Worm (Caenorhabditis elegans) whole organism, L4 larva: ENCODE measurements around the gene C25F9.4.

Experiments
- F44E2.7 ChIP-seq: fragments of 200-800 bp; sonication (Bioruptor generic); IDR thresholded peaks from 2 replicates; pipeline ENCODE4 v2.1.2; 2022; ENCODE audit warnings: missing genetic modification characterization, missing compliant biosample characterization
- F49E8.2 ChIP-seq: sonication (generic microtip); optimal IDR thresholded peaks from 2 replicates; lab custom pipeline; 2016; ENCODE audit warnings: missing compliant biosample characterization, mild to moderate bottlenecking, missing genetic modification characterization, borderline replicate concordance
- R02D3.7 ChIP-seq: fragments of 150-350 bp; sonication (generic microtip); optimal IDR thresholded peaks from 3 replicates; lab custom pipeline; 2014; ENCODE audit warnings: missing biosample characterization, missing genetic modification characterization
- Y5F2A.4 ChIP-seq: fragments of 200-800 bp; sonication (Bioruptor generic); optimal IDR thresholded peaks from 2 replicates; lab custom pipeline; 2018; ENCODE audit warnings: mild to moderate bottlenecking, missing genetic modification characterization, missing compliant biosample characterization
- ZK546.5 ChIP-seq, 2 experiments: sonication (generic microtip); optimal IDR thresholded peaks; 2 replicates each; lab custom pipeline; 2017; ENCODE audit warnings: missing biosample characterization in 2 of 2, missing genetic modification characterization in 2 of 2
- ceh-28 ChIP-seq: fragments of 150-350 bp; optimal IDR thresholded peaks from 2 replicates; lab custom pipeline; 2014; ENCODE audit warnings: missing biosample characterization, missing genetic modification reagents, missing genetic modification characterization
- ceh-32 ChIP-seq: sonication (generic microtip); optimal IDR thresholded peaks from 2 replicates; lab custom pipeline; 2016; ENCODE audit warnings: mild to moderate bottlenecking, missing genetic modification characterization, missing compliant biosample characterization; ENCODE audit not compliant: poor library complexity
- ceh-62 ChIP-seq: sonication (generic microtip); optimal IDR thresholded peaks from 2 replicates; lab custom pipeline; 2017; ENCODE audit warnings: missing biosample characterization, missing genetic modification characterization
- ceh-82 ChIP-seq: sonication (generic microtip); optimal IDR thresholded peaks from 2 replicates; lab custom pipeline; 2017; ENCODE audit warnings: missing biosample characterization, missing genetic modification characterization
- ces-1 ChIP-seq: fragments of 150-350 bp; sonication (generic microtip); optimal IDR thresholded peaks from 4 replicates; lab custom pipeline; 2014; ENCODE audit warnings: missing biosample characterization, missing genetic modification reagents, missing genetic modification characterization
- ctbp-1 ChIP-seq: fragments of 200-800 bp; sonication (Bioruptor generic); IDR thresholded peaks from 2 replicates; pipeline ENCODE4 v1.3.6; 2022; ENCODE audit warnings: missing genetic modification reagents, missing genetic modification characterization, missing compliant biosample characterization
- daf-8 ChIP-seq: fragments of 200-800 bp; sonication (Bioruptor generic); IDR thresholded peaks from 2 replicates; pipeline ENCODE4 v1.3.6; 2022; ENCODE audit warnings: missing genetic modification characterization, missing compliant biosample characterization
- dpl-1 ChIP-seq: fragments of 150-350 bp; optimal IDR thresholded peaks from 2 replicates; lab custom pipeline; 2014; ENCODE audit warnings: missing biosample characterization, missing genetic modification reagents, missing genetic modification characterization
- fkh-10 ChIP-seq: fragments of 150-350 bp; optimal IDR thresholded peaks from 2 replicates; lab custom pipeline; 2014; ENCODE audit warnings: missing biosample characterization, missing genetic modification reagents, missing genetic modification characterization
- hif-1 ChIP-seq, 2 experiments: sonication (generic microtip); optimal IDR thresholded peaks; 2 replicates each; lab custom pipeline; 2016 to 2017; ENCODE audit warnings: missing compliant biosample characterization in 2 of 2, missing genetic modification characterization in 2 of 2, missing genetic modification reagents in 2 of 2, missing genotype in 2 of 2, mild to moderate bottlenecking in 1 of 2
- hlh-11 ChIP-seq: fragments of 200-800 bp; sonication (Bioruptor generic); optimal IDR thresholded peaks from 2 replicates; lab custom pipeline; 2018; ENCODE audit warnings: mild to moderate bottlenecking, missing genetic modification characterization, missing compliant biosample characterization
- jun-1 ChIP-seq: fragments of 150-350 bp; optimal IDR thresholded peaks from 2 replicates; lab custom pipeline; 2014; ENCODE audit warnings: missing biosample characterization, missing genetic modification reagents, missing genetic modification characterization
- lin-29 ChIP-seq: fragments of 200-800 bp; sonication (Bioruptor generic); IDR thresholded peaks from 2 replicates; pipeline ENCODE4 v1.3.6; 2022; ENCODE audit warnings: missing genetic modification reagents, missing genetic modification characterization, missing compliant biosample characterization
- lin-39 ChIP-seq: fragments of 150-350 bp; optimal IDR thresholded peaks from 2 replicates; lab custom pipeline; 2014; ENCODE audit warnings: missing biosample characterization, missing genetic modification reagents, missing genetic modification characterization
- madf-5 ChIP-seq, 2 experiments: fragments of 200-800 bp; sonication (Bioruptor generic); IDR thresholded peaks; 2 replicates each; pipeline ENCODE4 v1.3.6; 2022; ENCODE audit warnings: missing compliant biosample characterization in 2 of 2, missing genetic modification characterization in 2 of 2
- mdt-29 ChIP-seq: fragments of 200-800 bp; sonication (Bioruptor generic); IDR thresholded peaks from 2 replicates; pipeline ENCODE4 v1.3.6; 2022; ENCODE audit warnings: missing genetic modification reagents, missing genetic modification characterization, missing compliant biosample characterization
- mep-1 ChIP-seq: fragments of 150-350 bp; sonication (generic microtip); optimal IDR thresholded peaks from 3 replicates; lab custom pipeline; 2014; ENCODE audit warnings: missing biosample characterization, missing genetic modification characterization
- nhr-11 ChIP-seq: fragments of 150-350 bp; optimal IDR thresholded peaks from 2 replicates; lab custom pipeline; 2014; ENCODE audit warnings: missing biosample characterization, missing genetic modification characterization
- nhr-25 ChIP-seq: sonication (generic microtip); optimal IDR thresholded peaks from 2 replicates; lab custom pipeline; 2017; ENCODE audit warnings: missing genetic modification characterization, mild to moderate bottlenecking, missing compliant biosample characterization, antibody characterized with exemption, moderate library complexity, borderline replicate concordance; ENCODE audit not compliant: insufficient read depth
- nhr-28 ChIP-seq: fragments of 150-350 bp; optimal IDR thresholded peaks from 2 replicates; lab custom pipeline; 2014; ENCODE audit warnings: missing biosample characterization, missing genetic modification characterization
- nhr-42 ChIP-seq: fragments of 200-800 bp; sonication (Bioruptor generic); IDR thresholded peaks from 2 replicates; pipeline ENCODE4 v1.3.6; 2022; ENCODE audit warnings: missing genetic modification characterization, missing compliant biosample characterization
- nhr-6 ChIP-seq: fragments of 150-350 bp; optimal IDR thresholded peaks from 2 replicates; lab custom pipeline; 2014; ENCODE audit warnings: missing biosample characterization, missing genetic modification characterization
- nhr-76 ChIP-seq: fragments of 150-350 bp; optimal IDR thresholded peaks from 2 replicates; lab custom pipeline; 2014; ENCODE audit warnings: missing biosample characterization, missing genetic modification characterization
- nhr-77 ChIP-seq: fragments of 150-350 bp; optimal IDR thresholded peaks from 2 replicates; lab custom pipeline; 2014; ENCODE audit warnings: missing biosample characterization, missing genetic modification characterization
- pha-4 ChIP-seq, 2 experiments: fragments of 150-350 bp in 1 of 2; fragments of 200-800 bp in 1 of 2; sonication (Bioruptor generic) in 1 of 2; IDR thresholded peaks in 1 of 2; optimal IDR thresholded peaks in 1 of 2; 2 replicates each; pipeline versions ENCODE4 v1.3.6 to Lab custom; 2014 to 2022; ENCODE audit warnings: missing genetic modification characterization in 2 of 2, missing genetic modification reagents in 2 of 2, missing biosample characterization in 1 of 2, missing compliant biosample characterization in 1 of 2
- pqm-1 ChIP-seq: sonication (generic microtip); optimal IDR thresholded peaks from 2 replicates; lab custom pipeline; 2017; ENCODE audit warnings: missing biosample characterization, missing genetic modification characterization
- sdz-12 ChIP-seq: fragments of 200-800 bp; sonication (Bioruptor generic); optimal IDR thresholded peaks from 2 replicates; lab custom pipeline; 2018; ENCODE audit warnings: mild to moderate bottlenecking, missing genetic modification characterization, missing compliant biosample characterization
- tag-97 ChIP-seq: fragments of 200-800 bp; sonication (Bioruptor generic); IDR thresholded peaks from 2 replicates; pipeline ENCODE4 v1.3.6; 2022; ENCODE audit warnings: missing genetic modification characterization, missing compliant biosample characterization
- unc-130 ChIP-seq: sonication (generic microtip); optimal IDR thresholded peaks from 2 replicates; lab custom pipeline; 2016; ENCODE audit warnings: missing genetic modification reagents, missing genetic modification characterization, missing compliant biosample characterization
- unc-62 ChIP-seq, 3 experiments: fragments of 150-350 bp in 1 of 3; sonication (generic microtip); optimal IDR thresholded peaks in 2 of 3; peaks in 1 of 3; 1 replicate in 1 of 3; 2 replicates in 2 of 3; lab custom pipeline; 2014 to 2017; ENCODE audit warnings: missing biosample characterization in 3 of 3, missing genetic modification characterization in 3 of 3, missing genetic modification reagents in 3 of 3, missing genotype in 1 of 3
- zag-1 ChIP-seq: fragments of 150-350 bp; optimal IDR thresholded peaks from 2 replicates; lab custom pipeline; 2014; ENCODE audit warnings: missing biosample characterization, missing genetic modification characterization
- zfp-2 ChIP-seq: sonication (generic microtip); optimal IDR thresholded peaks from 2 replicates; lab custom pipeline; 2016; ENCODE audit warnings: mild to moderate bottlenecking, missing genetic modification characterization, missing compliant biosample characterization
- ztf-11 ChIP-seq: fragments of 150-350 bp; optimal IDR thresholded peaks from 2 replicates; lab custom pipeline; 2014; ENCODE audit warnings: missing biosample characterization, missing genetic modification characterization

C25F9.4 gene

ce11 chrV:19377014-19377494 lies 39.3 kb downstream of the C25F9.4 start, which contains the start of gene nceh-1 (continued):
- TF ChIP-seq F44E2.7 (GFP tag; lab: Robert Waterston, UW) (no peak), zfp-2 (tag; lab: Kevin White, UChicago) (no peak), ztf-11 (tag; lab: Kevin White, UChicago) (no peak), Y5F2A.4 (GFP tag; lab: Kevin White, UChicago) (no peak), lin-39 (tag; lab: Kevin White, UChicago) (no peak), tag-97 (no peak), mep-1 (tag; lab: Kevin White, UChicago) (peak; percentile 25), dpl-1 (no peak), lin-29 (GFP tag; lab: Robert Waterston, UW) (no peak), ceh-62 (tag; lab: Kevin White, UChicago) (no peak)

ce11 chrV:19371777-19372176 lies 44.6 kb downstream of the C25F9.4 start:
- TF ChIP-seq ces-1 (GFP tag; lab: Kevin White, UChicago) (no peak), mdt-29 (GFP tag; lab: Robert Waterston, UW) (no peak), ceh-82 (tag; lab: Kevin White, UChicago) (no peak)
- TF ChIP-seq, all 104 proteins: peak for 0

- TF ChIP-seq pha-4 (GFP tag; IDR thresholded peaks at IDR 0.05; lab: Robert Waterston, UW) (no peak), pha-4 (tag; optimal IDR thresholded peaks at IDR 0.05; lab: Kevin White, UChicago) (no peak), F49E8.2 (tag; lab: Kevin White, UChicago) (no peak), ceh-28 (tag; lab: Kevin White, UChicago) (no peak), lin-39 (tag; lab: Kevin White, UChicago) (no peak), unc-62 (GFP tag; optimal IDR thresholded peaks at IDR 0.05 in 1 of 2; lab: Kevin White, UChicago) (no peak), unc-62 (tag; optimal IDR thresholded peaks at IDR 0.05; lab: Kevin White, UChicago) (no peak), pqm-1 (tag; lab: Kevin White, UChicago) (no peak), nhr-6 (tag; lab: Kevin White, UChicago) (no peak), fkh-10 (GFP tag; lab: Kevin White, UChicago) (no peak), R02D3.7 (no peak), nhr-76 (tag; lab: Kevin White, UChicago) (no peak), nhr-25 (tag; lab: Kevin White, UChicago) (no peak)
- TF ChIP-seq, all 104 proteins: peak for 0
Observed at ce11 chrV:19371253-19371652, 45.1 kb downstream of the C25F9.4 start, which contains the start of gene Y43F8A.2. TSS of gene Y43F8A.2 (plus strand) at chrV:19371553.

ce11 chrV:19370189-19370588 lies 46.2 kb downstream of the C25F9.4 start, which contains the start of gene Y43F8A.1:
TSS of gene Y43F8A.1 (plus strand) at chrV:19370489.
- TF ChIP-seq hif-1 (tag; optimal IDR thresholded peaks at IDR 0.05; lab: Kevin White, UChicago) (no peak), sdz-12 (GFP tag; lab: Kevin White, UChicago) (no peak), madf-5 (GFP tag; IDR thresholded peaks at IDR 0.05; lab: Robert Waterston, UW) (no peak), fkh-10 (GFP tag; lab: Kevin White, UChicago) (no peak), Y5F2A.4 (GFP tag; lab: Kevin White, UChicago) (no peak), ctbp-1 (GFP tag; lab: Robert Waterston, UW) (no peak), hlh-11 (tag; lab: Kevin White, UChicago) (no peak), ZK546.5 (tag; optimal IDR thresholded peaks at IDR 0.05; lab: Kevin White, UChicago) (no peak), nhr-77 (tag; lab: Kevin White, UChicago) (no peak), ceh-32 (tag; lab: Kevin White, UChicago) (no peak), nhr-42 (GFP tag; lab: Robert Waterston, UW) (no peak), nhr-11 (tag; lab: Kevin White, UChicago) (no peak), jun-1 (tag; lab: Kevin White, UChicago) (no peak), unc-130 (GFP tag; lab: Kevin White, UChicago) (no peak), zag-1 (no peak), nhr-28 (no peak), daf-8 (GFP tag; lab: Robert Waterston, UW) (no peak)
- TF ChIP-seq, all 104 proteins: peak for 0
